Worm (Caenorhabditis elegans): ENCODE results near the gene C13A2.1.
"Not testable (repeated sequence)": the region's sequence is repeated elsewhere in the genome, so short reads cannot be mapped to it uniquely, and the experiment has no call there.

The C13A2.1 gene

DNA sequence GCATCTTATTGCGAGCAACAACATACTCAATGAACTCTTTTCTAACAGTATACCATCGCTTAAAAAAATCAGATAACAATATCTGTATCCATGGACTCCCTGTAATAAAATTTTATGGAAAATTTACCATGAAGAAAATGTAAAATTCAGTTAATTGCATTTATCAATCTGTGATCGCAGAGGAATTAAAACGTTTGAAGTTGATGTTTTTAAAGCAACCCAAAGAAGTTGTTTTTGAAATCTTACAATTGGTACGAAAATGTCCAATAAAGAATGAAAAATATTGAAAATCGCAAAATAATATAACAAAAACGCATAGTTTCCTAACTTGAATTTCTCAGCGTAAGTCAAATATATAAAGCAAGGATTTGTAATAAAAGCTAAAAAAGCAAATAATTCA lies 8.5 kb downstream of the C13A2.1 start, which contains the start of gene srj-32:
Gene srj-32, minus strand, starts transcription at position 101 of the 400 bp plus-strand sequence.
- no peak for TF ChIP-seq W03F9.2 (tag; optimal IDR thresholded peaks at IDR 0.05)
- TF ChIP-seq dao-5 (tag; optimal IDR thresholded peaks at IDR 0.05) = no peak
- TF ChIP-seq him-1 (tag; optimal IDR thresholded peaks at IDR 0.05) = no peak

DNA sequence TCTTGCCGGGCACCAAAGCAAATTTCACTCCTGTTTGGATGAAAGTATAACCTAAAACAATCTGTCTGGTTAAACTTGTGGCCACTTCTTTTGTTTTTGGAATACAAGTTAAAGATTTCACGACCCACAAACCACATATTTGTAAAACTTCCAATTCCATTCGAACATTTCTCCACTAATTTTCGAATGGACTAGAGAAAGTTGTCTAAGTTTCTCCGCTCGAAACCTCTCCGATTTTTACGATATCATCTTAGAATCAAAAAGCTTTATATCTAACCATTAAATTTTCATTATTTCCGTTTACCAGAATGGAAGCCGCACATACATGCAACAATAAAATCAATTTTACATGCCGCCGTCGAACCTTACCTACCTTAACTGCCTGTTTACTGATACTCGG lies 9.7 kb downstream of the C13A2.1 start, which contains the start of gene F07G11.3:
Gene F07G11.3, plus strand, starts transcription at position 301 of the 400 bp plus-strand sequence.
- no peak for TF ChIP-seq dao-5 (tag; optimal IDR thresholded peaks at IDR 0.05)
- TF ChIP-seq him-1 (tag; optimal IDR thresholded peaks at IDR 0.05) = no peak
- no peak for TF ChIP-seq W03F9.2 (tag; optimal IDR thresholded peaks at IDR 0.05)

DNA sequence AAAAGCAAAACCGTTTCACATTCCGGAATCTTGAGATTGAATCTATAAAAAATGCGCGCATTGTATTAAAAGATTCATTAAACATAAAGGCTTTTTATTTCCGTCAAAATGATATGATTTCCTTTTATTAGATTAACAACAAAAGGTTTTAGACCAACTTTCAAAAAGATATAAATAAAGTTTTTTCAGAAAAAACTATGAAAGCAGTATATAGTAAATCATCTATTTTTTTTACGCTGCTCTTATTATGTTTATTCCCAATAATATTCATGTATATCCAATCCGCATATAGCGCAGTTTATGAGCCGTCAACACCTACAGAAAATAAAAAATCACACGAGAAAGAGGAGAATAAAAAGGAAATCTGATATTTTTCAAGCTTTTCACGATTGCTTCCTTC lies 15.7 kb downstream of the C13A2.1 start, which contains the start of gene F07G11.2:
Gene F07G11.2, plus strand, starts transcription at position 301 of the 400 bp plus-strand sequence.
- not testable (repeated sequence) for TF ChIP-seq him-1, W03F9.2, dao-5 (tag; optimal IDR thresholded peaks at IDR 0.05)

DNA sequence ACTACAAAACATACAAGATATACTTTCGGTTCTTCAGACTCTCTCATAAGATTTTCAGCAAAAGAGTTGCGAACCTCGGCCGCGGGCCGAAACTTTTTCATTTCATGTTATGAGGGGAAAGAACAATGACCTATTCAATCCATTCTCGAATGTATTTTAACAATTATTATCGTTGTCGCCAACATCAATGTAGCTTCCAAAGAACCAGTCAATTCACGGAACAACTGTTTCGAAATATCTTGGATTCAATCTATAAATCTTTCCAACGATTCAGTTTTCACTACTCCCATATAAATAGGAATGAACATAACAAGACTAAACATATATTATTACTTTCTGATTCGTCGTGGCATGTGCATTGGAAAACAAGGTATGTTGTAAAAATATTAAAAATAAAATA lies 18.3 kb downstream of the C13A2.1 start, which contains the start of gene F07G11.1:
Gene F07G11.1, plus strand, starts transcription at position 301 of the 400 bp plus-strand sequence.
- TF ChIP-seq dao-5 (tag; optimal IDR thresholded peaks at IDR 0.05) (no peak), W03F9.2 (tag; optimal IDR thresholded peaks at IDR 0.05) (no peak), him-1 (tag; optimal IDR thresholded peaks at IDR 0.05) (no peak)

DNA sequence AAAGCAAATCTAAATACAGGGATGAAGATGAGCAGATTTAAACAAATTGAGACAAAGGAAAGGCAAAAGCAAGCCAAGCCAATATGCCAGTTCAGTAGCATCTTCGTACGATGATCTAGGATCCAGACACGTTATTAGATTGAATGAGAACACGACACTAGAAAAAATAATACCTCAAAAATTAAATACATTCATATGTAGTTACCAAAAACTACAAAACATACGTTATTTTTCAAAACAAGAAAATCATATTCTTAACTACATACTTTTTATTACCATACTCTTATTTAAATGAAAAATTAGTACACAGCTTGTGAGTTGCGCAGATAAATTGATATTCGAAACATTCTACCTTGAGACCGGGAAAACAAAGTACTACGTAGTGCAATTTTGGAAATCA lies 24.4 kb downstream of the C13A2.1 start, which contains the start of gene srx-6:
Gene srx-6, minus strand, starts transcription at position 101 of the 400 bp plus-strand sequence.
- no peak for TF ChIP-seq W03F9.2 (tag; optimal IDR thresholded peaks at IDR 0.05)
- TF ChIP-seq him-1 (tag; optimal IDR thresholded peaks at IDR 0.05) = no peak
- TF ChIP-seq dao-5 (tag; optimal IDR thresholded peaks at IDR 0.05) = no peak

DNA sequence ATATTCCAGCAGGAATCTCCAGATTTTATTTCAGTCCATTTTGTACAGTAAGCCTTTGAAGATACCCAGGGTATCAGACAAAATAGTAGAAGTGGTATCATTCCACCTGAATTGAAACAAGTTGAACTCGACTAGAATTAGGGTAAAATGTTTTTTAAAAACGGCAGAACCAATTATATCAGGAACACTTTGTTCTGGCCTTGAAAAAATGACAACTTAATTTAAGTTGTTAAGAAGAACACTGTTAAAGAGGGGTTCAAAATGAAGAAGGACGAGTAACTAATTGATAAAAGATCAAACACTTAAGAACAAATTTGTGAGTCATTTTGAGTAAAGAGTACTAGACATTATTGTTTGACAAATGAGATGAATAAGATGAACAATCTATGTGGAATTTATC lies 32.1 kb downstream of the C13A2.1 start, which contains the start of gene lmd-4:
Gene lmd-4, minus strand, starts transcription at position 101 of the 400 bp plus-strand sequence.
- no peak for TF ChIP-seq W03F9.2 (tag; optimal IDR thresholded peaks at IDR 0.05)
- TF ChIP-seq dao-5 (tag; optimal IDR thresholded peaks at IDR 0.05) = no peak
- TF ChIP-seq him-1 (tag; optimal IDR thresholded peaks at IDR 0.05) = no peak

DNA sequence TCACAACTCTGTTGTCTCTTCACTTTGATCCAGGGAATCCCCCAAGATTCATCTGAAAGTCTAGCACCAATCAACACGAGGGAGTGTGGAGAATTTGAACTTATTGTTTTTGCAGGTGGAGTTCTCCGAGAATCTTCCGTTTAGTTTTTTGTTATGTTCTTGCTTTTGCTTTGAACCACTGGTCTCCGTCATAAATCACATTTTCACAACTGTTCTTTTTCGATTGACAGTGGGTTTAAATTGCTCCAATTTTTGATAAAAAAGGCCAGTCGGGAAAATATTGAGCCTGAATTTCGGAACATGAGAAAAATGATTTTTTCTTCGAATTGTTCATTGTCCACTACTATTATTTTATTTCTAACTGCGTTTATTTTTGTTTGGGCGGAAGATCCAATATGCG lies 33.1 kb downstream of the C13A2.1 start, which contains the start of gene F10G2.10:
Gene F10G2.10, plus strand, starts transcription at position 301 of the 400 bp plus-strand sequence.
- TF ChIP-seq dao-5 (tag; optimal IDR thresholded peaks at IDR 0.05) (no peak), W03F9.2 (tag; optimal IDR thresholded peaks at IDR 0.05) (no peak), him-1 (tag; optimal IDR thresholded peaks at IDR 0.05) (no peak)

DNA sequence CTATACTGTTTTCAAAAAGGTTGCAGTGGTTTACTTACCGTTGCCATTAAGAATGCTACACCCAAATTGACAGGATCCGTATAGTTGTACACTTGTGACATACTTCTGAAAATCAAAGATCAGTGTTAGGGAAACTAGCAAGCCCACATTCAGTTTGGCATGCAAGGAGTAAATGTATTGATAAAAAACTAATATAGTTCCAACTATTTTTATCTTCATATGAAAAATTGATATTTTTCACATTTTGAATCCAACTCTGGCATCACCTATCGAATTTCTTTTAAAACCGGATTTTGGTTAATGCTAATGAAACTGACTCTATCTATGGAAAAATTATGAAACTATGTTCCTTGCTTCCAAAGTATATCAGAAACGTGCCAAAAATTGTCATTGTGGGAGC lies 36.5 kb downstream of the C13A2.1 start, which contains the start of gene srx-92:
Gene srx-92, minus strand, starts transcription at position 101 of the 400 bp plus-strand sequence.
- TF ChIP-seq W03F9.2 (tag; optimal IDR thresholded peaks at IDR 0.05) (no peak), dao-5 (tag; optimal IDR thresholded peaks at IDR 0.05) (no peak), him-1 (tag; optimal IDR thresholded peaks at IDR 0.05) (no peak)

DNA sequence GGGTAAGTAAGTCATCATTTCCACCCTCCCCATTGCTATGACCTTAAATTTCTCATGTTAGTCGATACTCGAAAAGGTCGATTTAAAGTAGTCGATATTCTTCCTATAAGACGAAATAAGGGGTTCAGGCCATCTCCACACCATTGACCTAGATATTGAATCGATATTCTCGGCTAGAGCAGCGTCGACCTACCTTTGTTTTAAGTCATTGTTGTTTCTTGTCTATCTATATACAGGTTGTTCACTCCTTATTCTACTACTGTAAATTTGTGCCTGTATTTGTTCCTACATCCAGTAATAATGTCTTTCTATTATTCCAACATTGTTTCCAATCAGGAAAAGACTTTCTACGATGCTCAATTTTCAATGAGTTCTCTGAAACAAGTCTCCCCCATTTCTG lies 38.1 kb downstream of the C13A2.1 start, which contains the start of gene F10G2.4:
Gene F10G2.4, plus strand, starts transcription at position 301 of the 400 bp plus-strand sequence.
- TF ChIP-seq W03F9.2 (tag; optimal IDR thresholded peaks at IDR 0.05) (no peak), him-1 (tag; optimal IDR thresholded peaks at IDR 0.05) (no peak), dao-5 (tag; optimal IDR thresholded peaks at IDR 0.05) (no peak)

DNA sequence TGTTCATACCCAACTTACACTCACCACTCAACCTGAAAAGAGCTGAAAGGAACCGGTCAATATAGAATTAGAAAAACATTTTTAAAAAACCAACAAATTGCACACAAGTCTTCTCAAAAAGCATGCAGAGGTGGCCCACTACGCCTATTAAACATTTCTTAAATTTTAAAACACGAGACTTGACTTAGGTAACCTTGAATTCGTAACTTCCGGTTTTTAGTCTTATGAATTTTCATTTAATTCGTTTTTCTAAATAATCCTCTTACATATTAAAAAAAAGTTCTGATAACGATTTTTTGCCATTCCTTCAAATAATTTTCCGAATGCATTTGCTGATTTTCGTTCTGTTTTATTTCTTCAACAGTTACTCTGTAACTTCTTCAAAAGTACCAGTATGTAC lies 39.3 kb downstream of the C13A2.1 start, which contains the start of gene clec-7:
Gene clec-7, plus strand, starts transcription at position 301 of the 400 bp plus-strand sequence.
- TF ChIP-seq him-1 (tag; optimal IDR thresholded peaks at IDR 0.05) (no peak), dao-5 (tag; optimal IDR thresholded peaks at IDR 0.05) (no peak), W03F9.2 (tag; optimal IDR thresholded peaks at IDR 0.05) (no peak)

DNA sequence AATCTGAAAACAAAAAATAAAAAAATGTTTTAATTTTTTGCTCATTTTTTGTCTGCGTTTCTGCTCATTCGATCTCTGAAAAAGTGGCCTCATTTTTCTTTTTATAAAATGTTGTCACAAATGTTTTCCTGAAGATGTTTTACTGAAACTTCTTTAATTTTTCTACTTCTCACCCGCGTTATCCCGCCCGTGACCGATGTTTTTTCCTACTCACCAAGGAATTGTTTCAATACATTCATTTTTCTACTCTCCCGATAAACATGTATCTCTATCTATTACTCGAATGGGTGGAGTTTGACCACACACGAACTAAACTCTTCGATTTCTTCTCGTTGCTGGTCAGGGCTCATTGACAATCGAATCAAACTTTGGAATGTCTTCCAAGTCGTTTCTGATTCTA lies 42.1 kb downstream of the C13A2.1 start, which contains the start of gene F10G2.2:
Gene F10G2.2, plus strand, starts transcription at position 301 of the 400 bp plus-strand sequence.
- TF ChIP-seq him-1 (tag; optimal IDR thresholded peaks at IDR 0.05) = no peak
- no peak for TF ChIP-seq dao-5 (tag; optimal IDR thresholded peaks at IDR 0.05)
- no peak for TF ChIP-seq W03F9.2 (tag; optimal IDR thresholded peaks at IDR 0.05)

DNA sequence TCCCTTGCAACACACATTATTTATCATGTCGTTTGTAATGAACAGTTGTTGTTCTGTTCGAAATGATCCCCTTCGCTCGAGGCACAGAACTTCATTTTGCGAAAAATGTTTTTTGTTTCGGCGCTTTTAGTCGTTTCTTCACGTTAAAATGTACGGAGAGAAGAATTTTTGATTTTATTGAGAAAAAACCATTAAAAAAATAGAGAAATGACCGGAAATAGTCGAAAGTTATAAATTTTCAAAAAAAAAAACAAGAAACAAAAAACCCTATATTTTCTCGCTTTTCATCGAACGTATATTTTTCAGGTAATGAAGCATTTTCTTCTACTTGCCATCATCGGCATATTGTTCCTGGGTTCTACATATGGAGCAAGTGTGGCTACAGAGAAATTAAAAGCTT lies 43.5 kb downstream of the C13A2.1 start, which contains the start of gene F10G2.1:
Gene F10G2.1, plus strand, starts transcription at position 301 of the 400 bp plus-strand sequence.
- TF ChIP-seq him-1 (tag; optimal IDR thresholded peaks at IDR 0.05) (no peak), dao-5 (tag; optimal IDR thresholded peaks at IDR 0.05) (no peak), W03F9.2 (tag; optimal IDR thresholded peaks at IDR 0.05) (no peak)

DNA sequence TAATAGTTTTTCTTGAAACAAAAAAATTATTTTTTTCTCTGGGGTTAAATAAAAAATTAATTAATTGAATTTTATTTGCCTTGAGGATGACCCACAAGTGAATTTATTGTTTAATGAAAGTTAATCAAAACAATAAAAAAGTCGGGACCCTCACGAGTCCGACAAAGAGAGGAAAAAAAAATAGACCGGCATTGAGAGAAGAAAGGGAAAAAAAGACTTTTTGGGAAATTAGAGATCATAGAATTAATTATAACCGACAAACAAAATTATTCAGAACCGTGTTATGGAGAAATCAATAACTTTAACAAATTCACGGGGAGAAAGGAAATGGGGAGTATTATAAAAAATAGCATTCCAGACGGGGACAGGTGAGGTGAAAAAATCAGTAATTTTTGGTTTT lies 48.4 kb downstream of the C13A2.1 start, which contains the start of gene F10G2.7:
Gene F10G2.7, minus strand, starts transcription at position 101 of the 400 bp plus-strand sequence.
- not testable (repeated sequence) for TF ChIP-seq W03F9.2, dao-5, him-1 (tag; optimal IDR thresholded peaks at IDR 0.05)

DNA sequence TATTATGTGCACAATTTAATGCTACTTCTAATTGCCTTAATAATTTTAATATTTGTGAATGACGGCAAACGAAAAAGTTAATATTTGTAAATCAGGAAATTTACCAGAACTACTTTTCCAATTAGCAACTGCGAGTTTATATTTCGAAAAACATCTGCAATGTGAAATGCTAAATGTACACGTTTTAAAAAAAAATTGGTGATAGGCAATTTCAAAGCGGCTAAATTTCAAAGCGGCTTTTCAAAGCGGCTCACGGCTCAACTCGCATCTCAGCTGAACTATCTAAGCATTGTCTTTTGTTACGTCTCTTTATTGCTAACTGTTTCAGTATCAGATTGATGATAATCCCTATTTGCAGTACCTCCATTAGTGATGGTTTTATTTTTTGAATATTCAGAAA lies 51.0 kb downstream of the C13A2.1 start, which contains the start of gene srh-187:
Gene srh-187, minus strand, starts transcription at position 101 of the 400 bp plus-strand sequence.
- TF ChIP-seq dao-5 (tag; optimal IDR thresholded peaks at IDR 0.05) (no peak), him-1 (tag; optimal IDR thresholded peaks at IDR 0.05) (no peak), W03F9.2 (tag; optimal IDR thresholded peaks at IDR 0.05) (no peak)

Measured in whole organism, L4/young adult.